Worm (Caenorhabditis elegans): ENCODE results near the gene R08E3.3.
A peak's percentile ranks its signal among the peaks of the same experiment; 100 is the strongest.

R08E3.3 gene

DNA sequence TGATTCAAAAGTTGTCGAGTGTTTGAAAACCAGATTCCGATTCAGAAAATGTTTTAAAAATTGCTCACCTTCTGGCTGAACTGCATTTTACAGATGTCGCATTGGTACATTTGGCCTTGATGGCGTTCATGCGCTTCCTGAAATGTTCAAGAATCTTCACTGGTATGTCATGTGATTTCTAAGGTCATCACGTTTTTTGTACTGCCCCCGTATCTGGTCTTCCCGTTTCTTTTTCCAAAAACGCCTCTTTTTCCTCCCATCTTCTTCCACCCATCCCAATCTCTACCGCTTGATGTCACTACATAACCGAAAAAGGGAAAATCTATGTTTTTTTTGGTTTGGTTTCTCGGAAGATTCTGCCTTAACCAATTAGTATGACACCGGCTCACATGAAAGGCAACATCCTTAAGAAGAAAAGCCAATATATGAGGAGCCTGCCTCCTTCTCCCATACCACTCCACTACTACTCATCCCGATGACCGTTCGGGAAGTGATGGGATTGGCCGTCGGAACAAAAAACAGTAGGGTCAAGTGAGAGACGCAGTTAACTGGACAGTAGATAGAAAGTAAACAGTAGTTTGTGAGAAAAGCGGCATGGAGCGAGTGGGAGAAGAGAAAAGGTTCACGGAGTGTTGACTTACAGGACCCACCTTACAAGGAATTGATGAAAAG, 8.5 kb upstream of the R08E3.3 start:
- TF ChIP-seq tra-4 (tag; optimal IDR thresholded peaks at IDR 0.05) (no peak), hnd-1 (tag; optimal IDR thresholded peaks at IDR 0.05) (no peak), tbx-11 (GFP tag; IDR thresholded peaks at IDR 0.05) (no peak), ets-7 (tag; optimal IDR thresholded peaks at IDR 0.05) (no peak)

DNA sequence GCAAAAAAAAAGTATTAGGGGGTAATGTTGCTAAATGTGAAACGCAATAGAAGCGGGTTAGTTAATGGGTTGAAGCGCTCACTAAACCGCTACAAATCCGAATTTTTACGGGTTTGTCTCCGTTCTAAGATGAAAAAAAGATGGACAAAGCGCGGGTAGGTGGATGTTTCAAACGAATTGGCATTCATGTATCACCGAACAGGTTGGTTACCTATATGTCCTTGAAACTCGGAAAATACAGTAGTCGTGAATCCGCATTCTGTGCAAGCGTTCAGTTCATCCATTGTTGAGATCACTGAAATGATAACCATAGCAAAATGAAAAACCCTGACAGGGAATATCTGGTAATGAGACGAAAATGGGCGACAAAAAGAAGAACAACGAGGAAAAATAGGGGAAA, 7.2 kb upstream of the R08E3.3 start, which contains the start of gene ztf-16:
Gene ztf-16, minus strand, starts transcription at position 299 of the 400 bp plus-strand sequence.
- TF ChIP-seq ets-7 (tag; optimal IDR thresholded peaks at IDR 0.05), result no peak
- no peak for TF ChIP-seq ceh-36 (tag; optimal IDR thresholded peaks at IDR 0.05)
- no peak for TF ChIP-seq hmg-4 (GFP tag; optimal IDR thresholded peaks at IDR 0.05)
- no peak for TF ChIP-seq F13C5.2 (tag; optimal IDR thresholded peaks at IDR 0.05)
- no peak for TF ChIP-seq B0310.2 (tag; optimal IDR thresholded peaks at IDR 0.05)
- TF ChIP-seq tbx-37 (GFP tag; conservative IDR thresholded peaks at IDR 0.05), result no peak

ce11 chrX:4813115-4813732, 5.2 kb upstream of the R08E3.3 start:
- TF ChIP-seq flt-1 (GFP tag; IDR thresholded peaks at IDR 0.05) (no peak), aly-1 (tag; optimal IDR thresholded peaks at IDR 0.05) (peak; percentile 71)

- TF ChIP-seq tbx-11 (GFP tag; IDR thresholded peaks at IDR 0.05) (no peak), ets-7 (tag; optimal IDR thresholded peaks at IDR 0.05) (no peak), ama-1 (optimal IDR thresholded peaks at IDR 0.05) (no peak), ceh-36 (tag; optimal IDR thresholded peaks at IDR 0.05) (no peak), tbx-37 (GFP tag; conservative IDR thresholded peaks at IDR 0.05) (no peak)
Measured at ce11 chrX:4818872-4819271, 479 bp downstream of the R08E3.3 start.

ce11 chrX:4821602-4822001, 3.2 kb downstream of the R08E3.3 start:
- TF ChIP-seq ceh-36 (tag; optimal IDR thresholded peaks at IDR 0.05) (no peak), sea-1 (GFP tag; conservative IDR thresholded peaks at IDR 0.05) (no peak), ceh-13 (GFP tag; optimal IDR thresholded peaks at IDR 0.05) (no peak), tbx-11 (GFP tag; IDR thresholded peaks at IDR 0.05) (no peak), tra-4 (tag; optimal IDR thresholded peaks at IDR 0.05) (no peak)

DNA sequence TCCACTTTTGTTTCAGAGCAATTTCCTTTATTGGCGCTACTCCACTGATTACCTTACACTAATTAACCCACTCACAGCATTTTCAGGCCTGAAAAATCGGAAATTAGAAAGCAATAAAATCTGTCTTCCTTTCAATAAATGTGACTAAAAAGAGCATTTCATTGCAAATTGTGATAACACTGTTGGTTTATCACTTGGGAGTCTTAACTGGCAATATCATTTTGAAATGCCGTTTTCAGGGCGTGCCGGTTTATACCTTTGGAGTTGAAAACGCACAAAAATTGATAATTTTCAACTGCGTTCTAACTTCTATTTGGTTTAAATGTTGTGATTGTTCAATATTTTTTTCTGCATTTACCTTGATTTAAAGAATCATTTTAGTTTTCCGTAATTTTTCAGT, 3.9 kb downstream of the R08E3.3 start, which contains the start of gene R08E3.1:
Gene R08E3.1, plus strand, starts transcription at position 386 of the 400 bp plus-strand sequence.
- TF ChIP-seq sea-1 (GFP tag; conservative IDR thresholded peaks at IDR 0.05) (no peak), ceh-13 (GFP tag; optimal IDR thresholded peaks at IDR 0.05) (no peak), ets-7 (tag; optimal IDR thresholded peaks at IDR 0.05) (no peak), ceh-36 (tag; optimal IDR thresholded peaks at IDR 0.05) (no peak)

DNA sequence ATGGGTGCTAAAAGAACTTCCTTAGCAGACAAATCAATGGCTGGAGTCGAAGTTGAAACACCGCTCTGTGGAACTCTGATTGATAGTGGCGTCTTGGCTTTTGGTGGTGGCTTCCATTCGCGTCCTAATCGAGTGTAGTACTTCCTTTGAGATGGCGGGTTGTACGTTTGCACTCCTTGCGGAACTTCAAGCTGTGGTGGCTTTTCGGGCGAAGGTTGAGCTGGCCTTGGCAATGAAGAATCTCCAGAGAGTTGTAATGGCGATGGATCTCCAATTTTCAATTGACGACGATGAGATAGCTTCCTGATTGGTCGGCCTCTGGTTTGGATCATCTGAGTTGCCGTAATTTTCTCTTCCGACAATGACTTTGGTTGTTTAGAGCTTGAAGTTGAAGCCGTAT, 22.3 kb downstream of the R08E3.3 start:
- TF ChIP-seq pes-1 (GFP tag; IDR thresholded peaks at IDR 0.05) (no peak), scrt-1 (GFP tag; IDR thresholded peaks at IDR 0.05) (no peak), B0310.2 (tag; optimal IDR thresholded peaks at IDR 0.05) (no peak), tbx-11 (GFP tag; IDR thresholded peaks at IDR 0.05) (no peak), ceh-13 (GFP tag; optimal IDR thresholded peaks at IDR 0.05) (no peak), hmbx-1 (tag; optimal IDR thresholded peaks at IDR 0.05) (no peak), sea-1 (GFP tag; conservative IDR thresholded peaks at IDR 0.05) (no peak), tra-4 (tag; optimal IDR thresholded peaks at IDR 0.05) (no peak), ceh-36 (tag; optimal IDR thresholded peaks at IDR 0.05) (no peak), F13C5.2 (tag; optimal IDR thresholded peaks at IDR 0.05) (no peak), ets-7 (tag; optimal IDR thresholded peaks at IDR 0.05) (no peak), tbx-37 (GFP tag; conservative IDR thresholded peaks at IDR 0.05) (no peak), hmg-4 (GFP tag; optimal IDR thresholded peaks at IDR 0.05) (no peak), aly-1 (tag; optimal IDR thresholded peaks at IDR 0.05) (no peak), flt-1 (GFP tag; IDR thresholded peaks at IDR 0.05) (no peak), ama-1 (optimal IDR thresholded peaks at IDR 0.05) (no peak), hnd-1 (tag; optimal IDR thresholded peaks at IDR 0.05) (no peak)

- TF ChIP-seq scrt-1 (GFP tag; IDR thresholded peaks at IDR 0.05), result no peak
- TF ChIP-seq tbx-11 (GFP tag; IDR thresholded peaks at IDR 0.05), result no peak
- no peak for TF ChIP-seq F13C5.2 (tag; optimal IDR thresholded peaks at IDR 0.05)
- no peak for TF ChIP-seq tbx-37 (GFP tag; conservative IDR thresholded peaks at IDR 0.05)
- no peak for TF ChIP-seq tra-4 (tag; optimal IDR thresholded peaks at IDR 0.05)
- TF ChIP-seq hmg-4 (GFP tag; optimal IDR thresholded peaks at IDR 0.05), result no peak
- TF ChIP-seq aly-1 (tag; optimal IDR thresholded peaks at IDR 0.05), result no peak
- TF ChIP-seq ama-1 (optimal IDR thresholded peaks at IDR 0.05), result no peak
- TF ChIP-seq sea-1 (GFP tag; conservative IDR thresholded peaks at IDR 0.05), result no peak
- TF ChIP-seq ets-7 (tag; optimal IDR thresholded peaks at IDR 0.05), result no peak
- TF ChIP-seq pes-1 (GFP tag; IDR thresholded peaks at IDR 0.05), result no peak
- no peak for TF ChIP-seq hnd-1 (tag; optimal IDR thresholded peaks at IDR 0.05)
- TF ChIP-seq ceh-36 (tag; optimal IDR thresholded peaks at IDR 0.05), result no peak
- TF ChIP-seq flt-1 (GFP tag; IDR thresholded peaks at IDR 0.05), result no peak
- TF ChIP-seq ceh-13 (GFP tag; optimal IDR thresholded peaks at IDR 0.05), result no peak
- no peak for TF ChIP-seq B0310.2 (tag; optimal IDR thresholded peaks at IDR 0.05)
Measured at ce11 chrX:4842305-4842704, 23.9 kb downstream of the R08E3.3 start.
